Worm (Caenorhabditis elegans) whole organism, young adult: ENCODE data around the gene cpg-1.

Experiments
- F49E8.2 ChIP-seq: sonication (generic microtip); optimal IDR thresholded peaks from 3 replicates; lab custom pipeline; 2017; ENCODE audit warnings: missing genetic modification characterization, mild to moderate bottlenecking, missing compliant biosample characterization, antibody characterized with exemption, moderate library complexity; ENCODE audit not compliant: insufficient read depth
- ZK185.1 ChIP-seq: sonication (generic microtip); optimal IDR thresholded peaks from 2 replicates; lab custom pipeline; 2016; ENCODE audit warnings: mild to moderate bottlenecking, missing genetic modification characterization, missing compliant biosample characterization; ENCODE audit not compliant: poor library complexity, severe bottlenecking
- lir-1 ChIP-seq: fragments of 200-800 bp; sonication (Bioruptor generic); conservative IDR thresholded peaks from 2 replicates; pipeline ENCODE4 v1.3.6; 2022; ENCODE audit warnings: missing genetic modification reagents, missing genetic modification characterization, missing compliant biosample characterization
- madf-8 ChIP-seq: fragments of 200-800 bp; sonication (Bioruptor generic); conservative IDR thresholded peaks from 2 replicates; pipeline ENCODE4 v1.3.6; 2022; ENCODE audit warnings: missing genetic modification reagents, missing genetic modification characterization, missing compliant biosample characterization
- mxl-1 ChIP-seq: sonication (generic microtip); optimal IDR thresholded peaks from 2 replicates; lab custom pipeline; 2016; ENCODE audit warnings: missing genetic modification characterization, missing compliant biosample characterization
- snpc-3.4 ChIP-seq: sonication (generic microtip); optimal IDR thresholded peaks from 2 replicates; lab custom pipeline; 2017; ENCODE audit warnings: missing genetic modification characterization, mild to moderate bottlenecking, missing compliant biosample characterization, antibody characterized with exemption, moderate library complexity, missing genotype, missing genetic modification reagents
- tbx-9 ChIP-seq: sonication (generic microtip); optimal IDR thresholded peaks from 2 replicates; lab custom pipeline; 2016; ENCODE audit warnings: borderline replicate concordance, missing genetic modification characterization, inconsistent platforms, missing compliant biosample characterization
- unc-62 ChIP-seq: fragments of 150-350 bp; optimal IDR thresholded peaks from 2 replicates; lab custom pipeline; 2014; ENCODE audit warnings: missing biosample characterization, missing genetic modification reagents, missing genetic modification characterization

DNA sequence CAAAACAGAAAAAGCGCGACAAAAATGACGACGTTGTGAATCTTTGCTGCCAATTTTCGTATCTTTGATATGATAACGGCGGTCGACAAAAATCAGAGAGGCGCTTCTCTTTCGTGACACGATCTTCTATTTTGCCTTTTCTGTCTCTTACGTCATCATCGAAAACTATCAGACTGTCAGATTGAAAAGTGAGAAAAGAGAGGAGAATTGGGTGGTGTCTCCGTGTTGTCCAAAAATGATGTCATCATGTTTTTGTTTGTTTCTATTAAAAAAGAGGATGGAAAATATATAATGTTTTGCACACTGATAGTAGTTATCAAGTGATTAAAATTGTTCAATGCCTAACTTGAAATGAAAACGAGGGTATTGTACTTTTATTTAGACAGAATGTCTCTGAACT lies 6.9 kb downstream of the cpg-1 start:
- no peak for TF ChIP-seq snpc-3.4
- TF ChIP-seq madf-8, result no peak
- TF ChIP-seq ZK185.1 (tag; lab: Kevin White, UChicago), result peak; percentile 63
- peak; percentile 87 for TF ChIP-seq unc-62 (GFP tag; lab: Kevin White, UChicago)
- TF ChIP-seq lir-1 (GFP tag; lab: Robert Waterston, UW), result no peak
- no peak for TF ChIP-seq mxl-1 (tag; lab: Kevin White, UChicago)
- TF ChIP-seq tbx-9, result no peak
- no peak for TF ChIP-seq F49E8.2
